Fruit fly (Drosophila melanogaster) S2 (cell line): ENCODE results near the gene Ak1.

Experiments
- CG8478 ChIP-seq: fragments of >200 bp; optimal IDR thresholded peaks from 2 replicates; lab custom pipeline; 2018
- CTCF ChIP-seq, 2 experiments: fragments of >200 bp; optimal IDR thresholded peaks; 2 replicates each; lab custom pipeline; 2018

dm6 chr3L:12227219-12227618 lies 23.3 kb upstream of the Ak1 start:
- no peak for TF ChIP-seq CG8478 (lab: Kevin White, UChicago)
- TF ChIP-seq CTCF (optimal IDR thresholded peaks at IDR 0.05; lab: Kevin White, UChicago) = no peak
